Fruit fly (Drosophila melanogaster) whole organism, prepupa: Measurements from ENCODE around the gene Stt3A.
A peak's percentile ranks its signal among the peaks of the same experiment; 100 is the strongest.

Source experiments
- CG10631 ChIP-seq: fragments of 200-800 bp; sonication (Bioruptor generic); optimal IDR thresholded peaks from 2 replicates; lab custom pipeline; 2016; ENCODE audit warnings: missing biosample characterization, missing genetic modification characterization
- CG10669 ChIP-seq: fragments of 200-800 bp; sonication (Bioruptor generic); optimal IDR thresholded peaks from 3 replicates; lab custom pipeline; 2018; ENCODE audit warnings: missing biosample characterization, mild to moderate bottlenecking, missing genetic modification characterization, moderate library complexity
- CG11294 ChIP-seq: fragments of 200-800 bp; sonication (Bioruptor generic); IDR thresholded peaks from 2 replicates; pipeline ENCODE4 v1.3.6; 2022; ENCODE audit warnings: missing biosample characterization, missing genetic modification characterization
- CG11762 ChIP-seq: fragments of 200-800 bp; sonication (Bioruptor generic); optimal IDR thresholded peaks from 3 replicates; lab custom pipeline; 2016; ENCODE audit warnings: missing biosample characterization, missing genetic modification characterization; ENCODE audit not compliant: insufficient read depth
- CG11902 ChIP-seq: fragments of 200-800 bp; sonication (Bioruptor generic); optimal IDR thresholded peaks from 3 replicates; lab custom pipeline; 2016; ENCODE audit warnings: missing biosample characterization, missing genetic modification characterization
- CG15336 ChIP-seq: fragments of 200-800 bp; sonication (Bioruptor generic); IDR thresholded peaks from 2 replicates; pipeline ENCODE4 v1.3.6; 2022; ENCODE audit warnings: missing biosample characterization, missing genetic modification characterization
- CG1621 ChIP-seq: fragments of 200-800 bp; sonication (Bioruptor generic); optimal IDR thresholded peaks from 3 replicates; lab custom pipeline; 2018; ENCODE audit warnings: missing biosample characterization, mild to moderate bottlenecking, missing genetic modification characterization
- CG16779 ChIP-seq: fragments of 200-800 bp; sonication (Bioruptor generic); optimal IDR thresholded peaks from 3 replicates; lab custom pipeline; 2017; ENCODE audit warnings: missing biosample characterization, mild to moderate bottlenecking, missing genetic modification characterization
- CG3032 ChIP-seq: fragments of 200-800 bp; optimal IDR thresholded peaks from 2 replicates; lab custom pipeline; 2019; ENCODE audit warnings: missing biosample characterization, mild to moderate bottlenecking, missing genetic modification characterization, moderate library complexity
- CG31627 ChIP-seq: fragments of 200-800 bp; sonication (Bioruptor generic); optimal IDR thresholded peaks from 3 replicates; lab custom pipeline; 2016; ENCODE audit warnings: missing biosample characterization, missing genetic modification characterization
- CG34406 ChIP-seq: fragments of 200-800 bp; sonication (Bioruptor generic); optimal IDR thresholded peaks from 3 replicates; lab custom pipeline; 2016; ENCODE audit warnings: missing biosample characterization, missing genetic modification characterization
- CG4318 ChIP-seq: fragments of 200-800 bp; sonication (Bioruptor generic); optimal IDR thresholded peaks from 3 replicates; lab custom pipeline; 2017; ENCODE audit warnings: missing biosample characterization, mild to moderate bottlenecking, missing genetic modification characterization
- CG6163 ChIP-seq: fragments of 200-800 bp; sonication (Bioruptor generic); IDR thresholded peaks from 3 replicates; pipeline ENCODE4 v1.3.6; 2022; ENCODE audit warnings: missing biosample characterization, missing genetic modification characterization
- CG6276 ChIP-seq: fragments of 200-800 bp; sonication (Bioruptor generic); optimal IDR thresholded peaks from 2 replicates; lab custom pipeline; 2017; ENCODE audit warnings: missing biosample characterization, mild to moderate bottlenecking, missing genetic modification characterization
- CG6792 ChIP-seq: fragments of 200-800 bp; sonication (Bioruptor generic); optimal IDR thresholded peaks from 3 replicates; lab custom pipeline; 2016; ENCODE audit warnings: missing biosample characterization, missing genetic modification characterization
- CG6854 ChIP-seq: fragments of 200-800 bp; sonication (Bioruptor generic); optimal IDR thresholded peaks from 2 replicates; lab custom pipeline; 2017; ENCODE audit warnings: missing biosample characterization, mild to moderate bottlenecking, missing genetic modification characterization
- CG7368 ChIP-seq: fragments of 200-800 bp; sonication (Bioruptor generic); optimal IDR thresholded peaks from 3 replicates; lab custom pipeline; 2016; ENCODE audit warnings: missing biosample characterization, missing genetic modification characterization
- CG8119 ChIP-seq: fragments of 200-800 bp; sonication (Bioruptor generic); IDR thresholded peaks from 3 replicates; pipeline ENCODE4 v1.3.6; 2022; ENCODE audit warnings: missing biosample characterization, missing genetic modification characterization
- CG8319 ChIP-seq: fragments of 200-800 bp; sonication (Bioruptor generic); optimal IDR thresholded peaks from 3 replicates; lab custom pipeline; 2016; ENCODE audit warnings: missing biosample characterization, missing genetic modification characterization
- CG8632 ChIP-seq: fragments of 200-800 bp; sonication (Bioruptor generic); optimal IDR thresholded peaks from 3 replicates; lab custom pipeline; 2016; ENCODE audit warnings: missing biosample characterization, missing genetic modification characterization
- Eip78C ChIP-seq: fragments of 200-800 bp; sonication (Bioruptor generic); peaks from one replicate; lab custom pipeline; 2016; ENCODE audit warnings: missing biosample characterization, missing genetic modification characterization
- Eip93F ChIP-seq: fragments of 200-800 bp; sonication (Bioruptor generic); optimal IDR thresholded peaks from 2 replicates; lab custom pipeline; 2016; ENCODE audit warnings: missing biosample characterization, mild to moderate bottlenecking, missing genetic modification characterization
- Ets21C ChIP-seq: fragments of 200-800 bp; sonication (Bioruptor generic); optimal IDR thresholded peaks from 3 replicates; lab custom pipeline; 2016; ENCODE audit warnings: missing biosample characterization, missing genetic modification characterization
- Ets96B ChIP-seq: fragments of 200-800 bp; optimal IDR thresholded peaks from 2 replicates; lab custom pipeline; 2019; ENCODE audit warnings: missing biosample characterization, mild to moderate bottlenecking, missing genetic modification characterization, moderate library complexity
- Gug ChIP-seq: fragments of 200-800 bp; sonication (Bioruptor generic); IDR thresholded peaks from 2 replicates; pipeline ENCODE4 v1.3.6; 2022; ENCODE audit warnings: missing biosample characterization, missing genetic modification characterization
- Hr38 ChIP-seq: sonication (Bioruptor generic); optimal IDR thresholded peaks from 2 replicates; lab custom pipeline; 2016; ENCODE audit warnings: missing biosample characterization, missing genetic modification characterization
- Hr39 ChIP-seq: fragments of 200-800 bp; sonication (Bioruptor generic); optimal IDR thresholded peaks from 2 replicates; lab custom pipeline; 2016; ENCODE audit warnings: missing biosample characterization, missing genetic modification characterization
- Hr4 ChIP-seq: fragments of 200-800 bp; sonication (Bioruptor generic); optimal IDR thresholded peaks from 3 replicates; lab custom pipeline; 2016; ENCODE audit warnings: missing biosample characterization, missing genetic modification characterization
- Lpt ChIP-seq: fragments of 200-800 bp; sonication (Bioruptor generic); optimal IDR thresholded peaks from 3 replicates; lab custom pipeline; 2016; ENCODE audit warnings: missing biosample characterization, missing genetic modification characterization
- Met ChIP-seq: fragments of 200-800 bp; sonication (Bioruptor generic); optimal IDR thresholded peaks from 3 replicates; lab custom pipeline; 2016; ENCODE audit warnings: missing biosample characterization, missing genetic modification characterization
- OdsH ChIP-seq: fragments of 200-800 bp; sonication (Bioruptor generic); optimal IDR thresholded peaks from 3 replicates; lab custom pipeline; 2016; ENCODE audit warnings: missing biosample characterization, missing genetic modification characterization
- Smox ChIP-seq: fragments of 200-800 bp; sonication (Bioruptor generic); optimal IDR thresholded peaks from 3 replicates; lab custom pipeline; 2016; ENCODE audit warnings: missing biosample characterization, missing genetic modification characterization
- Sox102F ChIP-seq: fragments of 200-800 bp; sonication (Bioruptor generic); optimal IDR thresholded peaks from 2 replicates; lab custom pipeline; 2016; ENCODE audit warnings: missing biosample characterization, mild to moderate bottlenecking, missing genetic modification characterization
- Sox14 ChIP-seq: fragments of 200-800 bp; sonication (Bioruptor generic); optimal IDR thresholded peaks from 3 replicates; lab custom pipeline; 2016; ENCODE audit warnings: missing biosample characterization, missing genetic modification characterization
- Sox15 ChIP-seq: fragments of 200-800 bp; sonication (Bioruptor generic); optimal IDR thresholded peaks from 3 replicates; lab custom pipeline; 2016; ENCODE audit warnings: missing biosample characterization, missing genetic modification characterization
- acj6 ChIP-seq: fragments of 200-800 bp; sonication (Bioruptor generic); optimal IDR thresholded peaks from 3 replicates; lab custom pipeline; 2016; ENCODE audit warnings: missing biosample characterization, missing genetic modification characterization
- cyc ChIP-seq: fragments of 200-800 bp; sonication (Bioruptor generic); optimal IDR thresholded peaks from 3 replicates; lab custom pipeline; 2016; ENCODE audit warnings: missing biosample characterization, missing genetic modification characterization
- dac ChIP-seq: fragments of 200-800 bp; sonication (Bioruptor generic); optimal IDR thresholded peaks from 2 replicates; lab custom pipeline; 2017; ENCODE audit warnings: missing biosample characterization, mild to moderate bottlenecking, missing genetic modification characterization
- dsx ChIP-seq: fragments of 200-800 bp; optimal IDR thresholded peaks from 3 replicates; lab custom pipeline; 2019; ENCODE audit warnings: missing biosample characterization, mild to moderate bottlenecking, missing genetic modification characterization, moderate library complexity; ENCODE audit not compliant: poor library complexity, severe bottlenecking
- eg ChIP-seq: fragments of 200-800 bp; sonication (Bioruptor generic); IDR thresholded peaks from 3 replicates; pipeline ENCODE4 v1.3.6; 2022; ENCODE audit warnings: missing biosample characterization, missing genetic modification characterization
- esn ChIP-seq: fragments of 200-800 bp; sonication (Bioruptor generic); optimal IDR thresholded peaks from 2 replicates; lab custom pipeline; 2016; ENCODE audit warnings: missing biosample characterization, mild to moderate bottlenecking, missing genetic modification characterization, moderate library complexity
- fd85E ChIP-seq: fragments of 200-800 bp; sonication (Bioruptor generic); optimal IDR thresholded peaks from 3 replicates; lab custom pipeline; 2016; ENCODE audit warnings: missing biosample characterization, missing genetic modification characterization
- lz ChIP-seq: fragments of 200-800 bp; sonication (Bioruptor generic); optimal IDR thresholded peaks from 3 replicates; lab custom pipeline; 2016; ENCODE audit warnings: missing biosample characterization, missing genetic modification characterization
- net ChIP-seq: fragments of 200-800 bp; sonication (Bioruptor generic); optimal IDR thresholded peaks from 3 replicates; lab custom pipeline; 2016; ENCODE audit warnings: missing biosample characterization, missing genetic modification characterization
- salr ChIP-seq, 2 experiments: fragments of 200-800 bp; sonication (Bioruptor generic); optimal IDR thresholded peaks; 3 replicates each; lab custom pipeline; 2016 to 2018; ENCODE audit warnings: missing biosample characterization in 2 of 2, missing genetic modification characterization in 2 of 2, mild to moderate bottlenecking in 1 of 2
- ss ChIP-seq, 2 experiments: fragments of 200-800 bp; sonication (Bioruptor generic); optimal IDR thresholded peaks; 2 replicates in 1 of 2; 3 replicates in 1 of 2; lab custom pipeline; 2017 to 2018; ENCODE audit warnings: mild to moderate bottlenecking in 2 of 2, missing biosample characterization in 2 of 2, missing genetic modification characterization in 2 of 2, moderate library complexity in 1 of 2
- svp ChIP-seq: fragments of 200-800 bp; sonication (Bioruptor generic); peaks from one replicate; lab custom pipeline; 2016; ENCODE audit warnings: missing biosample characterization, missing genetic modification characterization
- topi ChIP-seq: fragments of 200-800 bp; sonication (Bioruptor generic); optimal IDR thresholded peaks from 3 replicates; lab custom pipeline; 2016; ENCODE audit warnings: missing biosample characterization, missing genetic modification characterization
- vri ChIP-seq: fragments of 200-800 bp; sonication (Bioruptor generic); optimal IDR thresholded peaks from 3 replicates; lab custom pipeline; 2016; ENCODE audit warnings: missing biosample characterization, mild to moderate bottlenecking, missing genetic modification characterization

Gene Stt3A

dm6 chrX:21045448-21045941 is 8.2 kb downstream of the Stt3A start (continued):
- TF ChIP-seq CG4318 (GFP tag; lab: Kevin White, UChicago) (no peak), Lpt (GFP tag; lab: Kevin White, UChicago) (no peak), CG34406 (GFP tag; lab: Kevin White, UChicago) (no peak), CG7368 (GFP tag; lab: Kevin White, UChicago) (no peak), CG6276 (peak; percentile 86), salr (GFP tag; optimal IDR thresholded peaks at IDR 0.05; lab: Kevin White, UChicago) (no peak), CG11294 (GFP tag; lab: Robert Waterston, UW) (no peak), CG8319 (GFP tag; lab: Kevin White, UChicago) (no peak), ss (GFP tag; optimal IDR thresholded peaks at IDR 0.05; lab: Kevin White, UChicago) (peak; percentile 48 to 66), CG10669 (GFP tag; lab: Kevin White, UChicago) (peak; percentile 16), CG8119 (GFP tag; lab: Robert Waterston, UW) (peak; percentile 66), eg (peak; percentile 71), CG15336 (GFP tag; lab: Robert Waterston, UW) (peak; percentile 75), CG10631 (no peak), Ets96B (peak; percentile 56), Met (GFP tag; lab: Kevin White, UChicago) (no peak), CG6163 (GFP tag; lab: Robert Waterston, UW) (peak; percentile 65), dac (no peak), Sox14 (no peak), fd85E (no peak), Sox102F (GFP tag; lab: Kevin White, UChicago) (no peak), CG11902 (GFP tag; lab: Kevin White, UChicago) (no peak), vri (no peak), Eip93F (GFP tag; lab: Kevin White, UChicago) (no peak), CG1621 (tag; lab: Kevin White, UChicago) (no peak), acj6 (no peak), Hr38 (no peak), cyc (no peak), Hr39 (GFP tag; lab: Kevin White, UChicago) (no peak), CG6792 (GFP tag; lab: Kevin White, UChicago) (no peak), CG31627 (no peak), Ets21C (GFP tag; lab: Kevin White, UChicago) (no peak), Eip78C (GFP tag; lab: Kevin White, UChicago) (peak; percentile 47)

dm6 chrX:21044831-21045447 is 8.8 kb downstream of the Stt3A start, which contains the start of gene Cbs:
Gene Cbs (plus strand): TSS chrX:21045138.
- TF ChIP-seq CG8119 (GFP tag; lab: Robert Waterston, UW) (no peak), topi (no peak), OdsH (GFP tag; lab: Kevin White, UChicago) (peak; percentile 57), CG8632 (GFP tag; lab: Kevin White, UChicago) (peak; percentile 30), CG11762 (peak; percentile 28), salr (GFP tag; optimal IDR thresholded peaks at IDR 0.05; lab: Kevin White, UChicago) (peak; percentile 48 to 55), dsx (peak; percentile 7), Gug (GFP tag; lab: Robert Waterston, UW) (peak; percentile 21), svp (GFP tag; lab: Kevin White, UChicago) (peak; percentile 32), ss (GFP tag; optimal IDR thresholded peaks at IDR 0.05; lab: Kevin White, UChicago) (peak; percentile 20 to 28), CG6792 (GFP tag; lab: Kevin White, UChicago) (no peak), Sox14 (no peak), Met (GFP tag; lab: Kevin White, UChicago) (no peak), esn (peak; percentile 41), Smox (no peak), Hr4 (GFP tag; lab: Kevin White, UChicago) (peak; percentile 27), CG16779 (tag; lab: Kevin White, UChicago) (no peak), CG6854 (GFP tag; lab: Kevin White, UChicago) (no peak), acj6 (peak; percentile 46), Eip93F (GFP tag; lab: Kevin White, UChicago) (no peak), CG31627 (no peak), fd85E (no peak), CG11294 (GFP tag; lab: Robert Waterston, UW) (peak; percentile 47; the same call in 1 of the 2 replicates), lz (GFP tag; lab: Kevin White, UChicago) (no peak), Hr39 (GFP tag; lab: Kevin White, UChicago) (peak; percentile 1), Sox15 (GFP tag; lab: Kevin White, UChicago) (peak; percentile 23), vri (no peak), Ets96B (peak; percentile 18), net (GFP tag; lab: Kevin White, UChicago) (peak; percentile 18), CG15336 (GFP tag; lab: Robert Waterston, UW) (peak; percentile 24; the same call in 1 of the 2 replicates), CG3032 (tag; lab: Kevin White, UChicago) (peak; percentile 30), CG10631 (peak; percentile 59)
